Worm (Caenorhabditis elegans): ENCODE data around the gene gfrp-1.

Gene gfrp-1

DNA sequence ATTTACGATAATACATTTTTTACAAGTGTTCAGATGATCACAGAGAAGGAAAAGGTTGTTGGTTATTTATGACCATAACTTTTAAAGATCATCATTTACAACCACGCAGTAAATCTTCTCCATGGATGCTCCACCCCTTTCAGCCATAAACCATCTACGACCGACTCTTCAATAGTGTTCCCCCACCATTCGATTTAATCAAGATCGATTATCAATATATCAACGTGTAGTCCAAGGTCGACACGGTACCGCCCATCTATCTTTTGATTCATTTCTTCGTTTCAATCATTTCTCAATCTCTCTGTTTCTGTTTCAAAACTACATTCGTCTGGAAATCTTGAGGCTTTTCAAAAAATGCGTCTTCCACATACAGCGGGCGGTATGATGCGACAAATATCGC, 41.4 kb downstream of the gfrp-1 start, which contains the start of gene aass-1:
aass-1 (plus strand) TSS at position 301 of the 400 bp plus-strand sequence.
- TF ChIP-seq fkh-10 (GFP tag; optimal IDR thresholded peaks at IDR 0.05) (no peak), nhr-6 (tag; optimal IDR thresholded peaks at IDR 0.05) (no peak), R02D3.7 (tag; optimal IDR thresholded peaks at IDR 0.05) (peak; percentile 6), nhr-28 (tag; optimal IDR thresholded peaks at IDR 0.05) (peak; percentile 5), skn-1 (tag; optimal IDR thresholded peaks at IDR 0.05) (no peak), Y105C5A.15 (GFP tag; IDR thresholded peaks at IDR 0.05) (no peak), mdl-1 (tag; optimal IDR thresholded peaks at IDR 0.05) (no peak), hmg-1.1 (GFP tag; IDR thresholded peaks at IDR 0.05) (no peak), nhr-42 (GFP tag; IDR thresholded peaks at IDR 0.05) (no peak)

DNA sequence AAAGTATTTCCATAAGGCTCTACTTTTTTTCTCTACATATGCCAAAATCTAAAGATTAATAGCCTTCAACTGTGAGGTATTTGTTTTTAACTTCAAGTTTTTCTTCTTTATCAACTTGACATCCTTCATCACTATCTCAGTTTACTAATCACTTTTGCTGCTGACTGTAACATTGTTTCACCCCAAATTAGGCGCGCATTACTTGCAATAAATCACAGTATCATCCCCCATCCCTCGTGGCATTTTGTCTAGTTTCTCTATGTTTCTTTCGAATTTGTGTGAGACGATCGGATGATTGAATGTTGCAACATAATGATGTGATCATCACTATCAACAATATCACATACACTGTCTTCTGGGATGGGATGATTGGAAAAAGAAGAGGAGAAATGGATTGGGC, 44.1 kb downstream of the gfrp-1 start:
- TF ChIP-seq mdl-1 (tag; optimal IDR thresholded peaks at IDR 0.05) = peak; percentile 69 to 95
- TF ChIP-seq attf-4 (tag; optimal IDR thresholded peaks at IDR 0.05) = no peak
- peak; percentile 51; the same call in 1 of the 2 replicates for TF ChIP-seq ceh-20 (GFP tag; IDR thresholded peaks at IDR 0.05)
- TF ChIP-seq fos-1 (tag; optimal IDR thresholded peaks at IDR 0.05) = no peak
- no peak for TF ChIP-seq F37D6.2 (tag; optimal IDR thresholded peaks at IDR 0.05)
- TF ChIP-seq dmd-9 (GFP tag; IDR thresholded peaks at IDR 0.05) = no peak
- TF ChIP-seq tag-97 (GFP tag; IDR thresholded peaks at IDR 0.05) = no peak
- TF ChIP-seq nhr-28 (tag; optimal IDR thresholded peaks at IDR 0.05) = peak; percentile 78
- TF ChIP-seq daf-16 (GFP tag; optimal IDR thresholded peaks at IDR 0.05) = no peak
- TF ChIP-seq daf-16 (tag; optimal IDR thresholded peaks at IDR 0.05) = no peak
- TF ChIP-seq hlh-30 (tag; optimal IDR thresholded peaks at IDR 0.05; ENCODE audit: insufficient read depth) = peak; percentile 85
- no peak for TF ChIP-seq R02D3.7 (tag; optimal IDR thresholded peaks at IDR 0.05)
- peak; percentile 13; the same call in 1 of the 2 replicates for TF ChIP-seq dmd-6 (GFP tag; IDR thresholded peaks at IDR 0.05)
- 0 out of 2 replicates have a peak, but pooled peaks have one; percentile 47 for TF ChIP-seq tra-1 (GFP tag; IDR thresholded peaks at IDR 0.05)
- no peak for TF ChIP-seq zip-11 (GFP tag; IDR thresholded peaks at IDR 0.05)
- TF ChIP-seq lin-13 (GFP tag; optimal IDR thresholded peaks at IDR 0.05) = peak; percentile 2
- no peak for TF ChIP-seq lsy-2 (tag; optimal IDR thresholded peaks at IDR 0.05)
- TF ChIP-seq cey-2 (tag; optimal IDR thresholded peaks at IDR 0.05; ENCODE audit: borderline replicate concordance, insufficient read depth) = peak; percentile 51
- no peak for TF ChIP-seq spr-3 (GFP tag; optimal IDR thresholded peaks at IDR 0.05)
- TF ChIP-seq F10B5.3 (tag; optimal IDR thresholded peaks at IDR 0.05) = no peak
- no peak for TF ChIP-seq F26F4.8 (GFP tag; conservative IDR thresholded peaks at IDR 0.05)
- peak in 1 of 2 experiments; percentile 88 for TF ChIP-seq unc-62 (GFP tag; optimal IDR thresholded peaks at IDR 0.05 in 1 of 2)
- no peak for TF ChIP-seq unc-62 (tag; optimal IDR thresholded peaks at IDR 0.05)
- TF ChIP-seq hlh-11 (tag; optimal IDR thresholded peaks at IDR 0.05) = peak; percentile 66
- TF ChIP-seq nhr-102 (tag; optimal IDR thresholded peaks at IDR 0.05) = no peak
- no peak for TF ChIP-seq nhr-11 (tag; optimal IDR thresholded peaks at IDR 0.05)
- TF ChIP-seq Y75B8A.6 (GFP tag; IDR thresholded peaks at IDR 0.05) = no peak
- TF ChIP-seq ztf-7 (tag; optimal IDR thresholded peaks at IDR 0.05) = no peak
- TF ChIP-seq mxl-3 (GFP tag; optimal IDR thresholded peaks at IDR 0.05) = peak; percentile 73

ce11 chrIV:252454-252853, 49.1 kb downstream of the gfrp-1 start, which contains the start of gene grl-19:
Gene grl-19, minus strand, starts transcription at chrIV:252554.
- TF ChIP-seq spr-1 (tag; optimal IDR thresholded peaks at IDR 0.05) = no peak
- TF ChIP-seq aha-1 (tag) = peak; percentile 64
